Worm (Caenorhabditis elegans) whole organism, mixed stage, embryonic: ENCODE measurements around the gene sri-31.

Experiments used
- elt-3 ChIP-seq: fragments of 150-350 bp; optimal IDR thresholded peaks from 2 replicates; lab custom pipeline; 2014; ENCODE audit warnings: missing biosample characterization, missing genetic modification characterization
- ham-2 ChIP-seq: fragments of 200-800 bp; sonication (Bioruptor generic); optimal IDR thresholded peaks from 2 replicates; lab custom pipeline; 2018; ENCODE audit warnings: mild to moderate bottlenecking, missing genetic modification characterization, missing compliant biosample characterization
- lin-13 ChIP-seq: fragments of 150-350 bp; optimal IDR thresholded peaks from 2 replicates; lab custom pipeline; 2014; ENCODE audit warnings: missing biosample characterization, missing genetic modification characterization
- nhr-12 ChIP-seq: fragments of 150-350 bp; optimal IDR thresholded peaks from 2 replicates; lab custom pipeline; 2014; ENCODE audit warnings: missing biosample characterization, missing genetic modification characterization
- nhr-237 ChIP-seq: fragments of 150-350 bp; optimal IDR thresholded peaks from 2 replicates; lab custom pipeline; 2014; ENCODE audit warnings: missing biosample characterization, missing genetic modification characterization
- nhr-28 ChIP-seq: fragments of 150-350 bp; optimal IDR thresholded peaks from 2 replicates; lab custom pipeline; 2014; ENCODE audit warnings: missing biosample characterization, missing genetic modification characterization
- nhr-76 ChIP-seq: sonication (generic microtip); optimal IDR thresholded peaks from 2 replicates; lab custom pipeline; 2017; ENCODE audit warnings: missing biosample characterization, missing genetic modification characterization
- pha-4 ChIP-seq: fragments of 150-350 bp; optimal IDR thresholded peaks from 2 replicates; lab custom pipeline; 2018; ENCODE audit warnings: missing biosample characterization, missing genetic modification reagents, missing genetic modification characterization
- sem-2 ChIP-seq: fragments of 200-800 bp; sonication (Bioruptor generic); optimal IDR thresholded peaks from 2 replicates; lab custom pipeline; 2018; ENCODE audit warnings: mild to moderate bottlenecking, missing genetic modification characterization, missing compliant biosample characterization
- snpc-4 ChIP-seq: fragments of 150-350 bp; optimal IDR thresholded peaks from 2 replicates; lab custom pipeline; 2014; ENCODE audit warnings: missing biosample characterization, missing genetic modification characterization
- unc-120 ChIP-seq: sonication (generic microtip); optimal IDR thresholded peaks from 2 replicates; lab custom pipeline; 2017; ENCODE audit warnings: missing genetic modification characterization, missing compliant biosample characterization; ENCODE audit not compliant: poor library complexity, severe bottlenecking
- unc-39 ChIP-seq: fragments of 150-350 bp; optimal IDR thresholded peaks from 2 replicates; lab custom pipeline; 2014; ENCODE audit warnings: missing biosample characterization, missing genetic modification characterization
- unc-62 ChIP-seq: fragments of 150-350 bp; optimal IDR thresholded peaks from 2 replicates; lab custom pipeline; 2014; ENCODE audit warnings: missing biosample characterization, missing genetic modification reagents, missing genetic modification characterization
- ztf-11 ChIP-seq: fragments of 150-350 bp; optimal IDR thresholded peaks from 2 replicates; lab custom pipeline; 2014; ENCODE audit warnings: missing biosample characterization, missing genetic modification characterization

DNA sequence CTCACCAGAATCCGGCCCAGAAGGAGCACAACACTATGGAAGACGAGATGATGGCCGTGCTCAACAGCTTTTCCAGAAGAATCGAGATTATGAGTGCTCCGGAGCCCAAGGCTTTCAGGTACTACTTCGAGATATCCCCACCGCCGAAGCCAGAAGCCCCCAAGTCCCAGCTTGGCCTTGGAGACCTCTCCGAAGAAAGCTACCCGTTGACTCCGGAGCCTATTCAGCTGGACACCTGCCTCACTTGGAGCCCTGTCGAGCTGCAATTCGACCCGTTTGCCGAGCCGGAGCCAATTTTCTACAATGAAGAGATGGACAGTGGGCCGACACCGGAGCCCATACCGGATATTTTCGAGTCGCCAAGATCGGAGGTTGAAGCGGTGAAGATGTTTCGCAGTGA, 10.8 kb downstream of the sri-31 start:
- no peak for TF ChIP-seq nhr-76 (tag; lab: Kevin White, UChicago)
- TF ChIP-seq nhr-12 (tag; lab: Kevin White, UChicago), result no peak
- no peak for TF ChIP-seq unc-62 (GFP tag; lab: Kevin White, UChicago)
- TF ChIP-seq nhr-28 (tag; lab: Kevin White, UChicago), result no peak
- no peak for TF ChIP-seq nhr-237 (tag; lab: Kevin White, UChicago)
- no peak for TF ChIP-seq unc-39 (tag; lab: Kevin White, UChicago)
- TF ChIP-seq sem-2 (GFP tag; lab: Kevin White, UChicago), result no peak
- no peak for TF ChIP-seq ham-2 (GFP tag; lab: Kevin White, UChicago)
- TF ChIP-seq snpc-4 (tag; lab: Kevin White, UChicago), result no peak
- no peak for TF ChIP-seq lin-13 (tag; lab: Kevin White, UChicago)
- no peak for TF ChIP-seq ztf-11 (tag; lab: Kevin White, UChicago)
- TF ChIP-seq elt-3 (tag; lab: Kevin White, UChicago), result no peak
- TF ChIP-seq pha-4 (tag; lab: Kevin White, UChicago), result no peak
- no peak for TF ChIP-seq unc-120
